Worm (Caenorhabditis elegans): Measurements from ENCODE around the gene F20D6.1.

- TF ChIP-seq him-1 (tag; optimal IDR thresholded peaks at IDR 0.05) (peak; percentile 24), W03F9.2 (tag; optimal IDR thresholded peaks at IDR 0.05) (peak; percentile 82)
Measured at ce11 chrV:8228712-8229119, 38.2 kb downstream of the F20D6.1 start.

All from whole organism, L4/young adult.